Fruit fly (Drosophila melanogaster): ENCODE measurements around the gene Syt14.

Gene Syt14

dm6 chr3R:4318999-4319398, at the start of gene Syt14:
Gene Syt14 (minus strand): TSS chr3R:4319069.
- TF ChIP-seq noc (tag; optimal IDR thresholded peaks at IDR 0.05) = no peak

DNA sequence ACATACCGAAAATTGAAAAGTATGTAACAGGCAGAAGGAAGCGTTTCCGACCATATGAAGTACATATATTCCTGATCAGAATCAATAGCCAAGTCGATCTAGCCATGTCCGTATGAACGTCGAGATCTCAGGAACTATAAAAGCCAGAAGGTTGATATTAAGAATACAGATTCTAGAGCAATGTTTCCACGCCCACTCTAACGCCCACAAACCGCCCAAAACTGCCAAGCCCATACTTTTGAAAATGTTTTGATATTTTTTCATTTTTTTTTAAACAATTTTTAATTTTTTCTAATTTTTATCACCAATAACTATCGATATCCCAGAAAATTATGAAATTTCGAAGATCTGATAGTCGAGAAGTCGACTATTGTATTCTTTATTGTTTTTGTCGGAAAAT, 43.1 kb upstream of the Syt14 start:
- no peak for TF ChIP-seq noc (tag; optimal IDR thresholded peaks at IDR 0.05)

dm6 chr3R:4360668-4361110, 41.8 kb upstream of the Syt14 start:
- TF ChIP-seq noc (tag; optimal IDR thresholded peaks at IDR 0.05) = no peak

- no peak for TF ChIP-seq noc (tag; optimal IDR thresholded peaks at IDR 0.05)
Measured at dm6 chr3R:4359625-4360024, 40.8 kb upstream of the Syt14 start, which contains the start of gene CG1090. Gene CG1090 (plus strand): TSS chr3R:4359883.

DNA sequence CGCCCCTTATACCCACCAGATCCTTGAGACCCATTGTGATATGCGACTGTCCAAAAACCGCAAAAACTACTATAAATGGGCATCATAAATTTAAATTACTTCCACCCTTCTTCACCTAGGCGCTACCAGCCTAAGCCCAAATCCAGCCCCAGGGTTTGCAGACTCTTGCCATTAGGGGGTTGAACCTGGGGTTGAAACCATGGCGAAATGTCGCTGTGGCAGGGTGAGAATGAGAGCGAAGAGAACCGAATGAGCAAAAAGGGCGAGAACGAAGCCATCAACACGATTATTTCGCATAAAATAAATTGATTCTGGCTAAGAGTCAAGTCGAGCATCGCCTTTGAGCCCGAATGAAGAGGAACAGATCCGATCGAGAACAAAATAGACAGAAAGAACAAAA, 34.7 kb upstream of the Syt14 start:
- no peak for TF ChIP-seq noc (tag; optimal IDR thresholded peaks at IDR 0.05)

DNA sequence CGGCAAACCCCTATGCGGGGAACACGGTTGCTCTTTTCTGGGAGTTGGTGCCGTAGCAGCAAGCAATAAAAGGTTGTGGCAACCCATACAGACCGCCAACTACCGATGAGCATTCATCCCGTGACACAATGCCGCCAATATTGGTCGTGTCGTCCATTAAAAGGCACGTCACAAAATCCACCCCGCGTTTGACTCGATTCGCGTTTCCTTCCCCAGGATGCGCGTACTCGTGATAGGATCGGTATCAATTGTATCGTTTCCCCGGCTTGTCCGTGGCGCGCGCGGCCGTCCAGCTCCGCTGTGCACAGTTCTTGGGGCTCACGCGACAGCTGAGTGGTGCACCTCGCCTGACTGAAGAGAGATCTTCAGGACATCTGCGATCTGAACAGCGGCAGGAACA, 31.3 kb upstream of the Syt14 start:
- no peak for TF ChIP-seq noc (tag; optimal IDR thresholded peaks at IDR 0.05)

- TF ChIP-seq noc (tag; optimal IDR thresholded peaks at IDR 0.05) = no peak
Measured at dm6 chr3R:4348197-4348814, 29.4 kb upstream of the Syt14 start.

- TF ChIP-seq noc (tag; optimal IDR thresholded peaks at IDR 0.05) = no peak
Measured at dm6 chr3R:4346636-4347035, 27.8 kb upstream of the Syt14 start, which contains the start of gene hkb. Gene hkb (minus strand): TSS chr3R:4346646.

- TF ChIP-seq noc (tag; optimal IDR thresholded peaks at IDR 0.05) = no peak
Measured at dm6 chr3R:4341177-4341576, 22.3 kb upstream of the Syt14 start.

DNA sequence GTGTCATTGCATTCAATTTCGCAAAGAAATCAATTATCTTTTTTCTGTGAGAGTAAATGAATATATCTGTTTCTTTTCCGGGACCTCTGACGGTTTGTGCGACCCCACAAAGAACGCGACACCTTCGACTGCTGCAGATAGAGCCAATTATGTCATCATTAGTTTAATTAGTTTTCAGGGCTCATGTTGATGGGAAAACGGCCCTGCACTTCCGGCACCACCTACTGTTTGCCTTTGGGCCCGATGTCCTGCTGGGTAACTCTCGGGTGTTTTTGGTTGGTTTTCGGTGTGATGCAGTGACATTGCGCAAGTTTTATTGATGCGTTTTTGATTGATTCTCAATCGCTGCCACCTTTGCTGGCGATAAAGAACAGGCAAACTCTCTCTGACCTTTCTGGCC, 21.3 kb upstream of the Syt14 start:
- no peak for TF ChIP-seq noc (tag; optimal IDR thresholded peaks at IDR 0.05)

DNA sequence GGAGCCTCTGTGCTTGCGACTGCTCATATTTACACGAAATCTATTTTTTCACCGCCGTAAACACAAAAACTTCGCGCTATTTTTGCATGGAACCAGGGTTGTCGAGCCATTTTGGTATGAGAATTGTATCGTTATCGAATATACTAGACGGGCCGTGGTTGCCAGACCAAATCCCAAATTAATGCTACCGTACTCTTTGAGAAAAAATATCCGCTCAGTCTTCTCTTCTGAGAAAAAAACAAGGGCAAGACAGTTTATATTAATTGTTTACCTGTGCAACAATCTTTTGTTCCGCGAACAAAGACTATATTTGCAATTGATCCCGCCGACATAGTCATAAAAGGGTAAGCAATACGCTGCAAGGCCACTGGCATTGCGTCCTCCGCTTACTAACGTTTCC, 18.7 kb upstream of the Syt14 start, which contains the start of the genes Skp2 and CG1103:
Gene Skp2 (minus strand): TSS at position 95 of the 400 bp plus-strand sequence.
Gene CG1103 (plus strand): TSS at position 176 of the 400 bp plus-strand sequence.
- TF ChIP-seq noc (tag; optimal IDR thresholded peaks at IDR 0.05) = no peak

dm6 chr3R:4334798-4335197, 15.9 kb upstream of the Syt14 start, which contains the start of gene CG14645:
Gene CG14645 (plus strand): TSS chr3R:4335098.
- no peak for TF ChIP-seq noc (tag; optimal IDR thresholded peaks at IDR 0.05)

dm6 chr3R:4333964-4334363, 15.1 kb upstream of the Syt14 start, which contains the start of gene CG9776:
Gene CG9776 (minus strand): TSS chr3R:4334071.
- TF ChIP-seq noc (tag; optimal IDR thresholded peaks at IDR 0.05) = no peak

dm6 chr3R:4319507-4320138, 754 bp upstream of the Syt14 start, which contains the start of gene CG9795:
Gene CG9795 (plus strand): TSS chr3R:4319683.
- no peak for TF ChIP-seq noc (tag; optimal IDR thresholded peaks at IDR 0.05)

dm6 chr3R:4318589-4318988, 280 bp downstream of the Syt14 start:
- TF ChIP-seq noc (tag; optimal IDR thresholded peaks at IDR 0.05) = no peak

DNA sequence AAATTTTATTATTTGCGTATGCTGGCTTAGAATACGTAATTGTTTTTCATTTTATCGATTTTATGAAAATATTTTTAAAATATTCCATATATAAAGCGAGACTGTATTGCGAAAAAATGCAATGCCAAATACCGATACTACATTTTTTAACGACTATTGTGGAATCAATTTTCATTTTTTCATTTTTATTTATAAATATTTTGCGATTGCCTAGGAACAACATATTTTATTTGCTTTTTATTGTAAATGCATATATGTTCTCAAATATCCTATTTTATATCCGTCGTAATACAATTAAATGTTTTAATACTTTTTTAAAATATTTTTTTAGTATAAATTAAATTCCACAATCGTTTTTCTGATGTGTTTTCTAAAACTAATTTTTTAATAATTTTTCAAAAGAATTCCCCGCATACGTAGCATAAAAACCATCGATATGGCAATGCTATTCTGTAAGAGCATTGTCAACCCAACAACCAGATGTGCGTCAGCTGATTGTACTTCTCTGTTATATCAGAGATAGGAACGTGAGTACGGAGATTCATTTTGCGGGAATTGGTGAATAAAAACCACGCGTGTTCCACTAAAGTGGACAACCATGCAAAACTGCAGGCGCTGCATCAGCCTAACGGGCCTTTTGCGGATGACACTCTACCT, 7.7 kb downstream of the Syt14 start, which contains the start of gene Suv3:
Gene Suv3 (plus strand): TSS at position 489 of the 657 bp plus-strand sequence.
- TF ChIP-seq noc (tag; optimal IDR thresholded peaks at IDR 0.05) = peak; percentile 49

dm6 chr3R:4310683-4311066, 8.2 kb downstream of the Syt14 start, which contains the start of gene Vps24:
Gene Vps24 (minus strand): TSS chr3R:4310947.
- TF ChIP-seq noc (tag; optimal IDR thresholded peaks at IDR 0.05) = no peak

Data from whole organism, larva.